Worm (Caenorhabditis elegans) whole organism, late embryonic: ENCODE measurements around the gene osm-9.

Experiments used
- C08G9.2 ChIP-seq: sonication (generic microtip); optimal IDR thresholded peaks from 2 replicates; lab custom pipeline; 2016; ENCODE audit warnings: mild to moderate bottlenecking, missing genetic modification characterization, moderate library complexity, missing compliant biosample characterization
- K02D7.2 ChIP-seq: sonication (generic microtip); optimal IDR thresholded peaks from 2 replicates; lab custom pipeline; 2017; ENCODE audit warnings: mild to moderate bottlenecking, missing genetic modification characterization, missing compliant biosample characterization
- K09A11.1 ChIP-seq: sonication (generic microtip); optimal IDR thresholded peaks from 2 replicates; lab custom pipeline; 2017; ENCODE audit warnings: antibody characterized with exemption, mild to moderate bottlenecking, missing genetic modification characterization, missing compliant biosample characterization; ENCODE audit not compliant: insufficient read depth
- T23F11.4 ChIP-seq: fragments of 200-800 bp; sonication (Bioruptor generic); optimal IDR thresholded peaks from 2 replicates; lab custom pipeline; 2018; ENCODE audit warnings: mild to moderate bottlenecking, missing genetic modification characterization, missing compliant biosample characterization
- ama-1 ChIP-seq: fragments of 150-350 bp; optimal IDR thresholded peaks from 2 replicates; lab custom pipeline; 2014
- ceh-18 ChIP-seq: sonication (generic microtip); optimal IDR thresholded peaks from 2 replicates; lab custom pipeline; 2016; ENCODE audit warnings: missing genetic modification characterization, missing compliant biosample characterization
- ceh-19 ChIP-seq: fragments of 200-800 bp; sonication (Bioruptor generic); optimal IDR thresholded peaks from 2 replicates; lab custom pipeline; 2018; ENCODE audit warnings: mild to moderate bottlenecking, missing genetic modification characterization, missing compliant biosample characterization
- ceh-30 ChIP-seq: fragments of 150-350 bp; optimal IDR thresholded peaks from 2 replicates; lab custom pipeline; 2014; ENCODE audit warnings: missing biosample characterization, missing genetic modification characterization
- ceh-31 ChIP-seq: sonication (generic microtip); optimal IDR thresholded peaks from 2 replicates; lab custom pipeline; 2016; ENCODE audit warnings: missing genetic modification characterization, missing compliant biosample characterization
- ceh-34 ChIP-seq: sonication (generic microtip); optimal IDR thresholded peaks from 2 replicates; lab custom pipeline; 2016; ENCODE audit warnings: mild to moderate bottlenecking, missing genetic modification characterization, missing compliant biosample characterization
- ceh-48 ChIP-seq: sonication (generic microtip); optimal IDR thresholded peaks from 2 replicates; lab custom pipeline; 2016; ENCODE audit warnings: missing genetic modification characterization, inconsistent platforms, missing compliant biosample characterization
- ceh-6 ChIP-seq: fragments of 200-800 bp; sonication (Bioruptor generic); optimal IDR thresholded peaks from 2 replicates; lab custom pipeline; 2018; ENCODE audit warnings: mild to moderate bottlenecking, missing genetic modification characterization, missing compliant biosample characterization
- ceh-9 ChIP-seq: sonication (generic microtip); optimal IDR thresholded peaks from 2 replicates; lab custom pipeline; 2016; ENCODE audit warnings: mild to moderate bottlenecking, missing genetic modification characterization, inconsistent platforms, missing compliant biosample characterization
- elt-2 ChIP-seq: sonication (generic microtip); optimal IDR thresholded peaks from 2 replicates; lab custom pipeline; 2016; ENCODE audit warnings: missing genetic modification reagents, missing genetic modification characterization, missing compliant biosample characterization
- elt-4 ChIP-seq: sonication (generic microtip); optimal IDR thresholded peaks from 2 replicates; lab custom pipeline; 2016; ENCODE audit warnings: missing genetic modification characterization, missing compliant biosample characterization
- ets-4 ChIP-seq: sonication (generic microtip); optimal IDR thresholded peaks from 2 replicates; lab custom pipeline; 2016; ENCODE audit warnings: missing genetic modification characterization, missing compliant biosample characterization
- fkh-10 ChIP-seq: fragments of 150-350 bp; optimal IDR thresholded peaks from 2 replicates; lab custom pipeline; 2014; ENCODE audit warnings: missing biosample characterization, missing genetic modification reagents, missing genetic modification characterization
- fkh-6 ChIP-seq: sonication (generic microtip); optimal IDR thresholded peaks from 2 replicates; lab custom pipeline; 2016; ENCODE audit warnings: missing genetic modification characterization, missing compliant biosample characterization
- hlh-13 ChIP-seq: fragments of 200-800 bp; sonication (Bioruptor generic); optimal IDR thresholded peaks from 2 replicates; lab custom pipeline; 2018; ENCODE audit warnings: mild to moderate bottlenecking, missing genetic modification characterization, missing compliant biosample characterization
- hlh-15 ChIP-seq: sonication (generic microtip); optimal IDR thresholded peaks from 2 replicates; lab custom pipeline; 2016; ENCODE audit warnings: missing genetic modification characterization, missing compliant biosample characterization
- hlh-30 ChIP-seq: sonication (generic microtip); optimal IDR thresholded peaks from 2 replicates; lab custom pipeline; 2017; ENCODE audit warnings: antibody characterized with exemption, missing genetic modification characterization, missing compliant biosample characterization; ENCODE audit not compliant: insufficient read depth
- madf-2 ChIP-seq: sonication (generic microtip); optimal IDR thresholded peaks from 2 replicates; lab custom pipeline; 2017; ENCODE audit warnings: missing genetic modification characterization, missing compliant biosample characterization
- nfya-1 ChIP-seq: sonication (generic microtip); optimal IDR thresholded peaks from 2 replicates; lab custom pipeline; 2017; ENCODE audit warnings: missing genetic modification characterization, mild to moderate bottlenecking, missing compliant biosample characterization, antibody characterized with exemption, moderate library complexity
- nhr-11 ChIP-seq: fragments of 150-350 bp; optimal IDR thresholded peaks from 2 replicates; lab custom pipeline; 2014; ENCODE audit warnings: missing biosample characterization, missing genetic modification characterization
- npax-4 ChIP-seq: sonication (generic microtip); optimal IDR thresholded peaks from 2 replicates; lab custom pipeline; 2016; ENCODE audit warnings: missing genetic modification characterization, missing compliant biosample characterization
- pat-9 ChIP-seq: fragments of 200-800 bp; sonication (Bioruptor generic); optimal IDR thresholded peaks from 2 replicates; lab custom pipeline; 2018; ENCODE audit warnings: mild to moderate bottlenecking, missing genetic modification characterization, moderate library complexity, missing compliant biosample characterization
- pha-2 ChIP-seq: sonication (generic microtip); optimal IDR thresholded peaks from 2 replicates; lab custom pipeline; 2017; ENCODE audit warnings: mild to moderate bottlenecking, missing genetic modification characterization, missing compliant biosample characterization
- pha-4 ChIP-seq: fragments of 150-350 bp; optimal IDR thresholded peaks from 2 replicates; lab custom pipeline; 2018; ENCODE audit warnings: missing biosample characterization, missing genetic modification reagents, missing genetic modification characterization
- pqm-1 ChIP-seq: sonication (generic microtip); optimal IDR thresholded peaks from 2 replicates; lab custom pipeline; 2016; ENCODE audit warnings: missing genetic modification characterization, missing compliant biosample characterization
- ref-2 ChIP-seq: sonication (generic microtip); optimal IDR thresholded peaks from 2 replicates; lab custom pipeline; 2016; ENCODE audit warnings: missing genetic modification characterization, missing compliant biosample characterization
- rnt-1 ChIP-seq: sonication (generic microtip); optimal IDR thresholded peaks from 2 replicates; lab custom pipeline; 2016; ENCODE audit warnings: missing genetic modification characterization, missing compliant biosample characterization
- sdc-2 ChIP-seq: sonication (generic microtip); optimal IDR thresholded peaks from 2 replicates; lab custom pipeline; 2016; ENCODE audit warnings: missing genotype, missing genetic modification characterization, missing compliant biosample characterization
- sox-2 ChIP-seq: fragments of 200-800 bp; sonication (Bioruptor generic); IDR thresholded peaks from 2 replicates; pipeline ENCODE4 v1.3.6; 2022; ENCODE audit warnings: missing genetic modification reagents, missing genetic modification characterization, missing compliant biosample characterization
- sox-4 ChIP-seq: sonication (generic microtip); optimal IDR thresholded peaks from 2 replicates; lab custom pipeline; 2017; ENCODE audit warnings: mild to moderate bottlenecking, missing genetic modification characterization, inconsistent platforms, missing compliant biosample characterization
- tbx-2 ChIP-seq: sonication (generic microtip); optimal IDR thresholded peaks from 2 replicates; lab custom pipeline; 2016; ENCODE audit warnings: missing genetic modification characterization, missing compliant biosample characterization
- tbx-7 ChIP-seq: sonication (generic microtip); optimal IDR thresholded peaks from 2 replicates; lab custom pipeline; 2016; ENCODE audit warnings: missing genotype, missing genetic modification characterization, missing compliant biosample characterization
- unc-86 ChIP-seq: sonication (generic microtip); optimal IDR thresholded peaks from 2 replicates; lab custom pipeline; 2016; ENCODE audit warnings: missing genetic modification characterization, missing compliant biosample characterization
- zip-5 ChIP-seq: sonication (generic microtip); optimal IDR thresholded peaks from 2 replicates; lab custom pipeline; 2016; ENCODE audit warnings: missing genetic modification characterization, missing compliant biosample characterization

The osm-9 gene

DNA sequence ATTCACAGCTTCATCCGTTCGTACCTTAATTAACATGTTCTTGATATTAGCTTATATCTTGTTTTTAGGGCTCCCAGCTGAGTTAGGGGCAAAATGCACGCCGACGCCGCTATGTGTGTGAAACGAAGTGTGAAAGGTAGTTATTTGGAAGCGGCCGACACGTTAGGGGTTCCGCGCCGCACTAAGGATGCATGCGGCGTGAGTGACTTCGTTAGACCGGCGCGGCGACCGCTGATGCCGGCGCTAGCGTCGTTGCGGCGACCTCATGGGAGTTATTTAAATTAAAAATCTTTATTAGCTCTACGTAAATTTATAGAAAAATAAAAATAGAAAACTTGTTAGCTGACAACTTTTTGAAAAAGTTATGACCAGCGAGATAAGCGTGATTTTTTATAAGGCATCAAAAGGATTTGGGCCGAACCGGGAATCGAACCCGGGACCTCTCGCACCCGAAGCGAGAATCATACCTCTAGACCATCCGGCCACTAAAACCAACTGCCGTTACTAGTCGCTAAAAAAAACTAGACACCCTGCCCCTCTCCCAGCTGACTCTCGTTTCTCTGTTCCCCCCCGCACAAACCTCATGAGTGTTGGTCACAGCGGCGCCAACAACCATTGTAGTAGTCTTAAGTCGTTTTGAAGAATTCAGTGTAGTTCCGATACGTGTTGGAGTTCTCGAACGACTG, 5.3 kb downstream of the osm-9 start (continued):
- TF ChIP-seq K09A11.1 (tag; lab: Kevin White, UChicago) (peak; percentile 39), ceh-31 (tag; lab: Kevin White, UChicago) (no peak), ceh-30 (tag; lab: Kevin White, UChicago) (no peak), zip-5 (tag; lab: Kevin White, UChicago) (peak; percentile 36), ets-4 (tag; lab: Kevin White, UChicago) (no peak), ceh-48 (tag; lab: Kevin White, UChicago) (peak; percentile 40), sox-4 (peak; percentile 56), nfya-1 (tag; lab: Kevin White, UChicago) (no peak), elt-4 (tag; lab: Kevin White, UChicago) (no peak), ceh-9 (tag; lab: Kevin White, UChicago) (no peak), K02D7.2 (tag; lab: Kevin White, UChicago) (peak; percentile 20), fkh-10 (GFP tag; lab: Kevin White, UChicago) (no peak), ceh-19 (GFP tag; lab: Kevin White, UChicago) (no peak), ceh-18 (tag; lab: Kevin White, UChicago) (peak; percentile 37), sdc-2 (peak; percentile 13), hlh-13 (peak; percentile 4), npax-4 (tag; lab: Kevin White, UChicago) (peak; percentile 33), fkh-6 (tag; lab: Kevin White, UChicago) (peak; percentile 36), hlh-15 (no peak), ceh-34 (tag; lab: Kevin White, UChicago) (peak; percentile 28), elt-2 (tag; lab: Kevin White, UChicago) (peak; percentile 36), tbx-2 (tag; lab: Kevin White, UChicago) (peak; percentile 47), madf-2 (tag; lab: Kevin White, UChicago) (peak; percentile 23), C08G9.2 (tag; lab: Kevin White, UChicago) (peak; percentile 28)

DNA sequence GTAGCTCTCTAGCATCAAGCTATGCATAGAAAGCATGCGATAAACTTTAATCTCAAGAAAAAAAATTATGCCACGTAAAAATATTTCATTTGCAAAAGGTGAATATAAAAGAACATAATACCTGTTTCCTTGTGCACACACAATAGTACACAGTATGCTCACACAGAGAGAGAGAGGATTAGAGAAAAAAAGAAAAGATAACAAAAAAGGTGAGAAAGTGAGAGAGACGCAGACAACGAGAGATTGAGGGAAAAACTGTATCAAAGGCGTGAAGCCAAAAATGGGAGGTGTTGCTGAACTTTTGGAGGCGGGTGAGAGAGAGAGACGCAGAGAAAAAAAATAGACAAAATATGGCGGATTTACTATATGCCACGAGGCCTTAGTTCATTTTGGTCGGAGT, 8.9 kb downstream of the osm-9 start:
- TF ChIP-seq ref-2 (tag; lab: Kevin White, UChicago) (no peak), npax-4 (tag; lab: Kevin White, UChicago) (no peak), tbx-2 (tag; lab: Kevin White, UChicago) (peak; percentile 26), hlh-13 (no peak), pqm-1 (tag; lab: Kevin White, UChicago) (peak; percentile 6), elt-2 (tag; lab: Kevin White, UChicago) (peak; percentile 38)

DNA sequence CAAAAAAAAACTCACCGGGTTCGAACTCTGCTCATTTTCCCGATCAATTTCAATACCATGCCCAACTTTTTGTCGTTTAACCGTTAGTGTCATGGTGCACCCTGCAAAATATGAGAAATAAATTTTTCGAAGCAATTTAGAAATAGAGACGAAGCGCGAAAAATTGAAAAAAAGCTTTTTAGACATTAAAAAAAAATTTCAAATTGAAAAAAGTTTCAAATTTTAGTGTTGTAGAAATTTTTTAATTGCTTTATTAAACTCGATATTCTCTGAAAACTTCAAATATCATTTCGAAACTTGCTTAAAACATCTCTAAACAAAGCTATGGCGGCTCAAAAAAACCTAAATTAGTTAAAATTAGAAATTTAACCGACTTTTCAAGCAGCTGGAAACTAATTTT, 9.7 kb downstream of the osm-9 start, which contains the start of gene nstp-6:
nstp-6 (minus strand) TSS at position 101 of the 400 bp plus-strand sequence.
- TF ChIP-seq hlh-13 (no peak), ceh-6 (GFP tag; lab: Kevin White, UChicago) (no peak), rnt-1 (tag; lab: Kevin White, UChicago) (no peak), ama-1 (lab: Kevin White, UChicago) (no peak), pat-9 (tag; lab: Kevin White, UChicago) (no peak), pha-2 (tag; lab: Kevin White, UChicago) (no peak), ceh-30 (tag; lab: Kevin White, UChicago) (no peak), T23F11.4 (GFP tag; lab: Kevin White, UChicago) (no peak), fkh-10 (GFP tag; lab: Kevin White, UChicago) (no peak), sdc-2 (no peak), sox-4 (no peak), tbx-7 (tag; lab: Kevin White, UChicago) (no peak), nfya-1 (tag; lab: Kevin White, UChicago) (no peak), sox-2 (GFP tag; lab: Robert Waterston, UW) (no peak), ceh-48 (tag; lab: Kevin White, UChicago) (no peak), pha-4 (tag; lab: Kevin White, UChicago) (no peak), unc-86 (tag; lab: Kevin White, UChicago) (no peak), nhr-11 (no peak), hlh-30 (tag; lab: Kevin White, UChicago) (no peak)
- TF ChIP-seq, all 69 proteins: peak for 0
